Worm (Caenorhabditis elegans): Measurements from ENCODE around the gene Y73B6BL.23.

DNA sequence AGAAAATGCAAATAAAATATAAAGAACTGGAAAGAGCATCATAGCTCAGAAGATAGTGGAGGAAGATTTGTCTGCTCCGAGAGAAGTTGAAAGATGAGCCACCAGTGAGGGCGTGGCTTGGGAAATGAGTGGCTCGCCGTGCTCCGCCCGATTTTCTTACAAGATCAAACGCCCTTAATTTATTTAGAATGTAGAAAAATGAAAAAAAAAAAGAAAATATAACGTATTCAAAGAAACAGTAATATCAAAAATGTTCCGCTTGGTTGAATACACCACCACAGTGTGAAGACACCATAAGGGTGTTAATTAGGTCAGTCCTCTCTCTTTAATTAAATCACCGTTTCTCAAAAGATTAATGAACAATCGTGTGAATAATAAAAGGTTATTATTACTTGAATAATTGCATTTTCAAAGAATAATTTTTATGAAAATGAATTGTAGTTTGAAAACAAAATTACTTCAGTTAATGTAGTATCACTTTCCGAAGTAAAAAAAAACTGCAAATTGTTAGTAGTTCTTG, 16.4 kb downstream of the Y73B6BL.23 start, which contains the start of gene sfrp-1:
- no peak for TF ChIP-seq ceh-45 (GFP tag; IDR thresholded peaks at IDR 0.05)
- TF ChIP-seq C08G9.2 (tag; optimal IDR thresholded peaks at IDR 0.05) = no peak
- no peak for TF ChIP-seq dve-1 (tag; optimal IDR thresholded peaks at IDR 0.05)
- TF ChIP-seq eyg-1 (tag; optimal IDR thresholded peaks at IDR 0.05) = no peak
- TF ChIP-seq dmd-4 (tag; optimal IDR thresholded peaks at IDR 0.05; ENCODE audit: borderline replicate concordance) = no peak
- no peak for TF ChIP-seq tbx-2 (tag; optimal IDR thresholded peaks at IDR 0.05)
- TF ChIP-seq pat-9 (tag; optimal IDR thresholded peaks at IDR 0.05) = no peak
- no peak for TF ChIP-seq fkh-10 (GFP tag; optimal IDR thresholded peaks at IDR 0.05)
- no peak for TF ChIP-seq ceh-14 (tag; optimal IDR thresholded peaks at IDR 0.05)
- TF ChIP-seq ama-1 (optimal IDR thresholded peaks at IDR 0.05) = no peak
